Worm (Caenorhabditis elegans) whole organism, young adult: ENCODE measurements around the gene F49F1.7.
A peak's percentile ranks its signal among the peaks of the same experiment; 100 is the strongest.

Source experiments
- B0035.1 ChIP-seq: sonication (generic microtip); optimal IDR thresholded peaks from 2 replicates; lab custom pipeline; 2016; ENCODE audit warnings: missing genetic modification characterization, mild to moderate bottlenecking, missing compliant biosample characterization, missing genotype, missing genetic modification reagents
- B0336.3 ChIP-seq: fragments of 200-800 bp; sonication (Bioruptor generic); IDR thresholded peaks from 2 replicates; pipeline ENCODE4 v1.3.6; 2022; ENCODE audit warnings: missing genetic modification characterization, missing compliant biosample characterization
- C06A6.2 ChIP-seq: fragments of 200-800 bp; sonication (Bioruptor generic); conservative IDR thresholded peaks from 2 replicates; pipeline ENCODE4 v1.3.6; 2022; ENCODE audit warnings: missing genetic modification characterization, missing compliant biosample characterization
- F22D6.2 ChIP-seq: sonication (generic microtip); optimal IDR thresholded peaks from 2 replicates; lab custom pipeline; 2016; ENCODE audit warnings: mild to moderate bottlenecking, missing genetic modification characterization, missing compliant biosample characterization
- F23B12.7 ChIP-seq: sonication (generic microtip); optimal IDR thresholded peaks from 2 replicates; lab custom pipeline; 2017; ENCODE audit warnings: missing genetic modification characterization, mild to moderate bottlenecking, missing compliant biosample characterization, antibody characterized with exemption, moderate library complexity; ENCODE audit not compliant: insufficient read depth
- F39B2.1 ChIP-seq: fragments of 200-800 bp; sonication (Bioruptor generic); IDR thresholded peaks from 2 replicates; pipeline ENCODE4 v1.3.6; 2022; ENCODE audit warnings: missing genetic modification reagents, missing genetic modification characterization, missing compliant biosample characterization
- F49E8.2 ChIP-seq: sonication (generic microtip); optimal IDR thresholded peaks from 3 replicates; lab custom pipeline; 2017; ENCODE audit warnings: missing genetic modification characterization, mild to moderate bottlenecking, missing compliant biosample characterization, antibody characterized with exemption, moderate library complexity; ENCODE audit not compliant: insufficient read depth
- K11D2.4 ChIP-seq: fragments of 200-800 bp; sonication (Bioruptor generic); IDR thresholded peaks from 2 replicates; pipeline ENCODE4 v1.3.6; 2022; ENCODE audit warnings: missing genetic modification reagents, missing genetic modification characterization, missing compliant biosample characterization
- K12H6.12 ChIP-seq: fragments of 200-800 bp; sonication (Bioruptor generic); optimal IDR thresholded peaks from 2 replicates; lab custom pipeline; 2018; ENCODE audit warnings: mild to moderate bottlenecking, missing genetic modification characterization, missing compliant biosample characterization
- Y53F4B.3 ChIP-seq: fragments of 200-800 bp; sonication (Bioruptor generic); IDR thresholded peaks from 2 replicates; pipeline ENCODE4 v1.3.6; 2022; ENCODE audit warnings: missing genetic modification reagents, missing genetic modification characterization, missing compliant biosample characterization
- Y56A3A.18 ChIP-seq: fragments of 200-800 bp; sonication (Bioruptor generic); IDR thresholded peaks from 2 replicates; pipeline ENCODE4 v1.3.6; 2022; ENCODE audit warnings: missing genetic modification reagents, missing genetic modification characterization, missing compliant biosample characterization
- Y67H2A.10 ChIP-seq: fragments of 200-800 bp; sonication (Bioruptor generic); conservative IDR thresholded peaks from 2 replicates; pipeline ENCODE4 v1.3.6; 2022; ENCODE audit warnings: missing genetic modification reagents, missing genetic modification characterization, missing compliant biosample characterization
- ZK185.1 ChIP-seq: sonication (generic microtip); optimal IDR thresholded peaks from 2 replicates; lab custom pipeline; 2016; ENCODE audit warnings: mild to moderate bottlenecking, missing genetic modification characterization, missing compliant biosample characterization; ENCODE audit not compliant: poor library complexity, severe bottlenecking
- aptf-3 ChIP-seq: fragments of 200-800 bp; sonication (Bioruptor generic); IDR thresholded peaks from 2 replicates; pipeline ENCODE4 v1.3.6; 2022; ENCODE audit warnings: missing genetic modification characterization, missing compliant biosample characterization
- atf-7 ChIP-seq: sonication (generic microtip); optimal IDR thresholded peaks from 2 replicates; lab custom pipeline; 2017; ENCODE audit warnings: mild to moderate bottlenecking, missing genetic modification characterization, missing compliant biosample characterization
- attf-6 ChIP-seq: fragments of 200-800 bp; sonication (Bioruptor generic); IDR thresholded peaks from 2 replicates; pipeline ENCODE4 v1.3.6; 2022; ENCODE audit warnings: missing genetic modification reagents, missing genetic modification characterization, missing compliant biosample characterization
- bed-1 ChIP-seq: fragments of 200-800 bp; sonication (Bioruptor generic); IDR thresholded peaks from 2 replicates; pipeline ENCODE4 v1.3.6; 2022; ENCODE audit warnings: missing genetic modification reagents, missing genetic modification characterization, missing compliant biosample characterization
- ceh-58 ChIP-seq: fragments of 200-800 bp; sonication (Bioruptor generic); IDR thresholded peaks from 2 replicates; pipeline ENCODE4 v1.3.6; 2022; ENCODE audit warnings: missing genetic modification characterization, missing compliant biosample characterization
- ceh-79 ChIP-seq: sonication (generic microtip); optimal IDR thresholded peaks from 2 replicates; lab custom pipeline; 2017; ENCODE audit warnings: mild to moderate bottlenecking, missing genetic modification characterization, missing compliant biosample characterization
- ceh-91 ChIP-seq: fragments of 200-800 bp; sonication (Bioruptor generic); IDR thresholded peaks from 2 replicates; pipeline ENCODE4 v1.3.6; 2022; ENCODE audit warnings: missing genetic modification reagents, missing genetic modification characterization, missing compliant biosample characterization
- dpff-1 ChIP-seq: sonication (generic microtip); optimal IDR thresholded peaks from 2 replicates; lab custom pipeline; 2017; ENCODE audit warnings: mild to moderate bottlenecking, missing genetic modification characterization, missing compliant biosample characterization
- efl-1 ChIP-seq: fragments of 150-350 bp; optimal IDR thresholded peaks from 2 replicates; lab custom pipeline; 2014; ENCODE audit warnings: missing biosample characterization, missing genetic modification reagents, missing genetic modification characterization
- egl-18 ChIP-seq: fragments of 200-800 bp; sonication (Bioruptor generic); IDR thresholded peaks from 2 replicates; pipeline ENCODE4 v1.3.6; 2022; ENCODE audit warnings: missing genetic modification reagents, missing genetic modification characterization, missing compliant biosample characterization
- hsf-1 ChIP-seq: fragments of 200-800 bp; sonication (Bioruptor generic); IDR thresholded peaks from 2 replicates; pipeline ENCODE4 v1.3.6; 2022; ENCODE audit warnings: missing genetic modification reagents, missing genetic modification characterization, missing compliant biosample characterization
- lsl-1 ChIP-seq: fragments of 200-800 bp; sonication (Bioruptor generic); optimal IDR thresholded peaks from 2 replicates; lab custom pipeline; 2018; ENCODE audit warnings: mild to moderate bottlenecking, missing genetic modification characterization, moderate library complexity, missing compliant biosample characterization
- madf-6 ChIP-seq: fragments of 200-800 bp; sonication (Bioruptor generic); IDR thresholded peaks from 2 replicates; pipeline ENCODE4 v1.3.6; 2022; ENCODE audit warnings: missing genetic modification reagents, missing genetic modification characterization, missing compliant biosample characterization
- mel-28 ChIP-seq: sonication (generic microtip); optimal IDR thresholded peaks from 2 replicates; lab custom pipeline; 2016; ENCODE audit warnings: borderline replicate concordance, mild to moderate bottlenecking, missing genetic modification characterization, missing compliant biosample characterization
- nhr-120 ChIP-seq: fragments of 200-800 bp; sonication (Bioruptor generic); IDR thresholded peaks from 2 replicates; pipeline ENCODE4 v1.3.6; 2022; ENCODE audit warnings: missing genetic modification characterization, missing compliant biosample characterization
- nhr-80 ChIP-seq: sonication (generic microtip); optimal IDR thresholded peaks from 2 replicates; lab custom pipeline; 2016; ENCODE audit warnings: missing genetic modification characterization, missing compliant biosample characterization
- nhr-90 ChIP-seq: sonication (generic microtip); optimal IDR thresholded peaks from 2 replicates; lab custom pipeline; 2016; ENCODE audit warnings: missing genotype, mild to moderate bottlenecking, missing genetic modification characterization, missing compliant biosample characterization
- rcor-1 ChIP-seq: fragments of 200-800 bp; sonication (Bioruptor generic); IDR thresholded peaks from 2 replicates; pipeline ENCODE4 v1.3.6; 2022; ENCODE audit warnings: missing genetic modification reagents, missing genetic modification characterization, missing compliant biosample characterization
- snpc-4 ChIP-seq, 5 experiments: fragments of 150-350 bp in 1 of 5; sonication (generic microtip) in 4 of 5; optimal IDR thresholded peaks; 2 replicates each; lab custom pipeline; 2014 to 2018; ENCODE audit warnings: missing genetic modification characterization in 5 of 5, missing biosample characterization in 3 of 5, antibody characterized with exemption in 2 of 5, mild to moderate bottlenecking in 2 of 5, missing compliant biosample characterization in 2 of 5, missing genotype in 2 of 5, moderate library complexity in 2 of 5, missing genetic modification reagents in 1 of 5
- tbp1 ChIP-seq: fragments of 200-800 bp; sonication (Bioruptor generic); optimal IDR thresholded peaks from 2 replicates; lab custom pipeline; 2018; ENCODE audit warnings: mild to moderate bottlenecking, missing genetic modification characterization, missing compliant biosample characterization
- ztf-18 ChIP-seq: sonication (generic microtip); optimal IDR thresholded peaks from 2 replicates; lab custom pipeline; 2016; ENCODE audit warnings: missing genotype, mild to moderate bottlenecking, missing genetic modification characterization, missing compliant biosample characterization
- ztf-26 ChIP-seq: sonication (generic microtip); optimal IDR thresholded peaks from 2 replicates; lab custom pipeline; 2017; ENCODE audit warnings: missing genetic modification characterization, missing compliant biosample characterization

The F49F1.7 gene

ce11 chrIV:4167296-4167695 lies 41.7 kb upstream of the F49F1.7 start:
- TF ChIP-seq nhr-120 (GFP tag; lab: Robert Waterston, UW) (no peak), B0035.1 (tag; lab: Kevin White, UChicago) (no peak), atf-7 (tag; lab: Kevin White, UChicago) (no peak), nhr-90 (tag; lab: Kevin White, UChicago) (no peak), F23B12.7 (no peak), C06A6.2 (GFP tag; lab: Robert Waterston, UW) (no peak), F22D6.2 (no peak), attf-6 (no peak), Y56A3A.18 (GFP tag; lab: Robert Waterston, UW) (no peak), dpff-1 (tag; lab: Kevin White, UChicago) (no peak), rcor-1 (GFP tag; lab: Robert Waterston, UW) (no peak)

DNA sequence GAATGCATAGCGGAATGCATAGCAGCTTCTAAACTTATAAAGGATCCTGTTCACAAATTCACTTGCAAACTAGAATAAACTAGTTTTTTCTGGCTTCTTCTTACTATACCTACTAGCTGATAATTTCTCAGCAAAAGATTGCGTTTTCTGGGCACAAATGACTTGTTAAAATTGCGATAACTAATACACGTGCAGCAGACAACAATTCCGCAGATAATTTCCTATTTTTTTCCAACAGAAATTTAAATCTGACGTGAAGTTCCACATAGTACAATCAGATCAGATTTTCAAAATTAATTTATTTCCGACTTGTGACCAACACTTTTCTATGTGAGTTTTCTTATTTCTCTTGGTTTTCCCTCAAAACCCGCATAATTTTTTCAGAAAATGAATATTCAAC lies 38.8 kb upstream of the F49F1.7 start, which contains the start of gene scrm-8:
Gene scrm-8 (plus strand): TSS at position 301 of the 400 bp plus-strand sequence.
- TF ChIP-seq Y67H2A.10 (GFP tag; lab: Robert Waterston, UW) (no peak), F23B12.7 (no peak), ceh-79 (tag; lab: Kevin White, UChicago) (no peak), bed-1 (GFP tag; lab: Robert Waterston, UW) (no peak), Y53F4B.3 (no peak), mel-28 (no peak), K11D2.4 (no peak), F39B2.1 (GFP tag; lab: Robert Waterston, UW) (no peak), ZK185.1 (no peak), tbp1 (GFP tag; lab: Kevin White, UChicago) (no peak), egl-18 (no peak), efl-1 (GFP tag; lab: Kevin White, UChicago) (no peak), snpc-4 (GFP tag; optimal IDR thresholded peaks at IDR 0.05; lab: Kevin White, UChicago) (no peak), snpc-4 (tag; optimal IDR thresholded peaks at IDR 0.05; lab: Kevin White, UChicago) (no peak), hsf-1 (no peak), ceh-58 (no peak), madf-6 (GFP tag; lab: Robert Waterston, UW) (no peak), aptf-3 (GFP tag; lab: Robert Waterston, UW) (no peak)

- TF ChIP-seq lsl-1, result no peak
- TF ChIP-seq Y53F4B.3, result no peak
- TF ChIP-seq ztf-18 (tag; lab: Kevin White, UChicago), result no peak
- no peak for TF ChIP-seq ztf-26 (tag; lab: Kevin White, UChicago)
- no peak for TF ChIP-seq K11D2.4
- TF ChIP-seq Y56A3A.18 (GFP tag; lab: Robert Waterston, UW), result no peak
- TF ChIP-seq B0336.3 (GFP tag; lab: Robert Waterston, UW), result no peak
- TF ChIP-seq F49E8.2 (tag; lab: Kevin White, UChicago), result no peak
- no peak for TF ChIP-seq efl-1 (GFP tag; lab: Kevin White, UChicago)
- TF ChIP-seq K12H6.12 (tag; lab: Kevin White, UChicago), result no peak
- no peak for TF ChIP-seq ceh-91 (GFP tag; lab: Robert Waterston, UW)
These were observed 36.6 kb upstream of the F49F1.7 start, which contains the start of gene scrm-5 for ce11 chrIV:4162121-4162520. TSS of gene scrm-5 (plus strand) at chrIV:4162421.

ce11 chrIV:4154641-4155040 lies 29.1 kb upstream of the F49F1.7 start, which contains the start of gene K08D10.14:
TSS of gene K08D10.14 (plus strand) at chrIV:4154941.
- TF ChIP-seq nhr-90 (tag; lab: Kevin White, UChicago), result no peak
- peak; percentile 17 for TF ChIP-seq nhr-80 (tag; lab: Kevin White, UChicago)
